Fruit fly (Drosophila melanogaster) whole organism, embryonic: ENCODE data around the gene Bap111.

ENCODE experiments used
- CG11504 ChIP-seq: fragments of 200-800 bp; sonication (Bioruptor generic); optimal IDR thresholded peaks from 3 replicates; lab custom pipeline; 2019; ENCODE audit warnings: missing biosample characterization, mild to moderate bottlenecking, missing genetic modification characterization, moderate library complexity
- CG12104 ChIP-seq: fragments of 200-800 bp; sonication (Bioruptor generic); optimal IDR thresholded peaks from 3 replicates; lab custom pipeline; 2016; ENCODE audit warnings: missing biosample characterization, missing genetic modification characterization
- CG12219 ChIP-seq: fragments of 200-800 bp; sonication (Bioruptor generic); optimal IDR thresholded peaks from 3 replicates; lab custom pipeline; 2018; ENCODE audit warnings: missing biosample characterization, mild to moderate bottlenecking, missing genetic modification characterization
- CG13123 ChIP-seq: fragments of 200-800 bp; sonication (Bioruptor generic); optimal IDR thresholded peaks from 2 replicates; lab custom pipeline; 2016; ENCODE audit warnings: missing biosample characterization, missing genetic modification characterization
- CG14050 ChIP-seq: fragments of 200-800 bp; sonication (Bioruptor generic); IDR thresholded peaks from 3 replicates; pipeline ENCODE4 v1.3.6; 2022; ENCODE audit warnings: missing biosample characterization, missing genetic modification characterization
- CG15696 ChIP-seq: fragments of 200-800 bp; sonication (Bioruptor generic); optimal IDR thresholded peaks from 2 replicates; lab custom pipeline; 2019; ENCODE audit warnings: missing biosample characterization, mild to moderate bottlenecking, missing genetic modification characterization, moderate library complexity
- CG16863 ChIP-seq: fragments of 200-800 bp; sonication (Bioruptor generic); optimal IDR thresholded peaks from 3 replicates; lab custom pipeline; 2016; ENCODE audit warnings: missing biosample characterization, missing genetic modification characterization
- CG17829 ChIP-seq: fragments of 200-800 bp; optimal IDR thresholded peaks from 2 replicates; lab custom pipeline; 2019; ENCODE audit warnings: missing biosample characterization, mild to moderate bottlenecking, missing genetic modification characterization, moderate library complexity
- CG18599 ChIP-seq: fragments of 200-800 bp; sonication (Bioruptor generic); optimal IDR thresholded peaks from 3 replicates; lab custom pipeline; 2017; ENCODE audit warnings: missing biosample characterization, missing genetic modification characterization, mild to moderate bottlenecking, moderate library complexity, missing genetic modification reagents
- CG18764 ChIP-seq: fragments of 200-800 bp; sonication (Bioruptor generic); optimal IDR thresholded peaks from 3 replicates; lab custom pipeline; 2016; ENCODE audit warnings: missing biosample characterization, missing genetic modification characterization
- CG2116 ChIP-seq: fragments of 200-800 bp; sonication (Bioruptor generic); optimal IDR thresholded peaks from 3 replicates; lab custom pipeline; 2018; ENCODE audit warnings: missing biosample characterization, mild to moderate bottlenecking, missing genetic modification characterization
- CG2199 ChIP-seq: fragments of 200-800 bp; sonication (Bioruptor generic); IDR thresholded peaks from 3 replicates; pipeline ENCODE4 v1.3.6; 2022; ENCODE audit warnings: missing biosample characterization, missing genetic modification characterization
- CG2875 ChIP-seq: fragments of 200-800 bp; sonication (Bioruptor generic); optimal IDR thresholded peaks from 2 replicates; lab custom pipeline; 2017; ENCODE audit warnings: missing biosample characterization, mild to moderate bottlenecking, missing genetic modification characterization, missing genetic modification reagents
- CG30431 ChIP-seq: fragments of 200-800 bp; sonication (Bioruptor generic); optimal IDR thresholded peaks from 2 replicates; lab custom pipeline; 2017; ENCODE audit warnings: missing biosample characterization, missing genetic modification characterization
- CG5180 ChIP-seq: fragments of 200-800 bp; sonication (Bioruptor generic); optimal IDR thresholded peaks from 3 replicates; lab custom pipeline; 2017; ENCODE audit warnings: missing biosample characterization, missing genetic modification characterization, mild to moderate bottlenecking, moderate library complexity, missing genetic modification reagents
- CG7786 ChIP-seq: fragments of 200-800 bp; sonication (Bioruptor generic); optimal IDR thresholded peaks from 2 replicates; lab custom pipeline; 2016; ENCODE audit warnings: missing biosample characterization, missing genetic modification characterization
- CG7928 ChIP-seq: fragments of 200-800 bp; sonication (Bioruptor generic); optimal IDR thresholded peaks from 2 replicates; lab custom pipeline; 2017; ENCODE audit warnings: missing biosample characterization, mild to moderate bottlenecking, missing genetic modification characterization
- CG8478 ChIP-seq: fragments of >200 bp; optimal IDR thresholded peaks from 2 replicates; lab custom pipeline; 2018
- Dip2 ChIP-seq: fragments of 200-800 bp; sonication (Bioruptor generic); IDR thresholded peaks from 2 replicates; pipeline ENCODE4 v1.3.6; 2022; ENCODE audit warnings: missing biosample characterization, missing genetic modification characterization
- Eip74EF ChIP-seq, 2 experiments: fragments of 200-800 bp in 1 of 2; fragments of >200 bp in 1 of 2; sonication (Bioruptor generic) in 1 of 2; optimal IDR thresholded peaks; 2 replicates each; lab custom pipeline; 2017 to 2019; ENCODE audit warnings: missing biosample characterization in 2 of 2, missing genetic modification characterization in 2 of 2, mild to moderate bottlenecking in 1 of 2, moderate library complexity in 1 of 2
- MBD-R2 ChIP-seq: fragments of 200-800 bp; sonication (Bioruptor generic); IDR thresholded peaks from 2 replicates; pipeline ENCODE4 v1.3.6; 2022; ENCODE audit warnings: missing biosample characterization, missing genetic modification characterization
- Nf-YA ChIP-seq: fragments of 200-800 bp; sonication (Bioruptor generic); IDR thresholded peaks from 2 replicates; pipeline ENCODE4 v1.3.6; 2022; ENCODE audit warnings: missing biosample characterization, missing genetic modification characterization
- Opbp ChIP-seq: fragments of 200-800 bp; sonication (Bioruptor generic); IDR thresholded peaks from 3 replicates; pipeline ENCODE4 v1.3.6; 2022; ENCODE audit warnings: missing biosample characterization, missing genetic modification characterization; ENCODE audit not compliant: partially characterized antibody
- TFAM ChIP-seq: fragments of 200-800 bp; sonication (Bioruptor generic); optimal IDR thresholded peaks from 2 replicates; lab custom pipeline; 2017; ENCODE audit warnings: missing biosample characterization, missing genetic modification characterization, inconsistent platforms
- Tbp ChIP-seq: fragments of >200 bp; optimal IDR thresholded peaks from 2 replicates; lab custom pipeline; 2018; ENCODE audit warnings: missing biosample characterization, missing genetic modification characterization
- YL-1 ChIP-seq: fragments of 200-800 bp; sonication (Bioruptor generic); optimal IDR thresholded peaks from 3 replicates; lab custom pipeline; 2017; ENCODE audit warnings: missing biosample characterization, mild to moderate bottlenecking, missing genetic modification characterization
- ac ChIP-seq: fragments of 200-800 bp; sonication (Bioruptor generic); optimal IDR thresholded peaks from 3 replicates; lab custom pipeline; 2017; ENCODE audit warnings: missing biosample characterization, mild to moderate bottlenecking, missing genetic modification characterization
- btn ChIP-seq: fragments of 200-800 bp; sonication (Bioruptor generic); optimal IDR thresholded peaks from 2 replicates; lab custom pipeline; 2016; ENCODE audit warnings: missing biosample characterization, missing genetic modification characterization
- cg ChIP-seq: fragments of 200-800 bp; sonication (Bioruptor generic); optimal IDR thresholded peaks from 3 replicates; lab custom pipeline; 2019; ENCODE audit warnings: missing biosample characterization, mild to moderate bottlenecking, missing genetic modification characterization, moderate library complexity
- crp ChIP-seq, 2 experiments: fragments of 200-800 bp; sonication (Bioruptor generic); optimal IDR thresholded peaks; 2 replicates in 1 of 2; 3 replicates in 1 of 2; lab custom pipeline; 2017; ENCODE audit warnings: missing biosample characterization in 2 of 2, missing genetic modification characterization in 2 of 2, mild to moderate bottlenecking in 1 of 2, moderate library complexity in 1 of 2
- dmrt99B ChIP-seq: fragments of 200-800 bp; sonication (Bioruptor generic); optimal IDR thresholded peaks from 2 replicates; lab custom pipeline; 2018; ENCODE audit warnings: missing biosample characterization, mild to moderate bottlenecking, missing genetic modification characterization, moderate library complexity
- gcm ChIP-seq: fragments of 200-800 bp; sonication (Bioruptor generic); optimal IDR thresholded peaks from 2 replicates; lab custom pipeline; 2019; ENCODE audit warnings: missing biosample characterization, mild to moderate bottlenecking, missing genetic modification characterization, moderate library complexity
- gfzf ChIP-seq: fragments of 200-800 bp; sonication (Bioruptor generic); optimal IDR thresholded peaks from 2 replicates; lab custom pipeline; 2016; ENCODE audit warnings: missing biosample characterization, mild to moderate bottlenecking, missing genetic modification characterization, moderate library complexity
- gro ChIP-seq: fragments of 200-800 bp; sonication (Bioruptor generic); optimal IDR thresholded peaks from 2 replicates; lab custom pipeline; 2016; ENCODE audit warnings: missing biosample characterization, missing genetic modification characterization
- hth ChIP-seq: fragments of >200 bp; optimal IDR thresholded peaks from 2 replicates; lab custom pipeline; 2017; ENCODE audit warnings: inconsistent platforms
- lbe ChIP-seq: fragments of 200-800 bp; sonication (Bioruptor generic); optimal IDR thresholded peaks from 2 replicates; lab custom pipeline; 2016; ENCODE audit warnings: missing biosample characterization, mild to moderate bottlenecking, missing genetic modification characterization
- lola ChIP-seq, 3 experiments: fragments of >200 bp in 2 of 3; fragments of 200-800 bp in 1 of 3; sonication (Bioruptor generic) in 1 of 3; optimal IDR thresholded peaks; 2 replicates each; lab custom pipeline; 2017 to 2019; ENCODE audit warnings: missing biosample characterization in 3 of 3, missing genetic modification characterization in 3 of 3, mild to moderate bottlenecking in 1 of 3, moderate library complexity in 1 of 3
- nerfin-2 ChIP-seq: fragments of 200-800 bp; sonication (Bioruptor generic); IDR thresholded peaks from 2 replicates; pipeline ENCODE4 v1.3.6; 2022; ENCODE audit warnings: missing biosample characterization, missing genetic modification characterization; ENCODE audit not compliant: partially characterized antibody
- nmo ChIP-seq: fragments of 200-800 bp; sonication (Bioruptor generic); optimal IDR thresholded peaks from 2 replicates; lab custom pipeline; 2018; ENCODE audit warnings: missing biosample characterization, mild to moderate bottlenecking, missing genetic modification characterization, moderate library complexity
- otp ChIP-seq: fragments of 200-800 bp; sonication (Bioruptor generic); IDR thresholded peaks from 3 replicates; pipeline ENCODE4, ENCODE4 v1.3.6; 2022; ENCODE audit warnings: missing biosample characterization, missing genetic modification characterization
- p53 ChIP-seq: fragments of 200-800 bp; sonication (Bioruptor generic); optimal IDR thresholded peaks from 2 replicates; lab custom pipeline; 2016; ENCODE audit warnings: missing biosample characterization, missing genetic modification characterization
- pb ChIP-seq: fragments of 200-800 bp; sonication (Bioruptor generic); optimal IDR thresholded peaks from 3 replicates; lab custom pipeline; 2016; ENCODE audit warnings: missing biosample characterization, missing genetic modification characterization
- psq ChIP-seq: fragments of 200-800 bp; sonication (Bioruptor generic); optimal IDR thresholded peaks from 2 replicates; lab custom pipeline; 2017; ENCODE audit warnings: missing biosample characterization, missing genetic modification characterization
- scrt ChIP-seq: fragments of 200-800 bp; sonication (Bioruptor generic); optimal IDR thresholded peaks from 2 replicates; lab custom pipeline; 2018; ENCODE audit warnings: missing biosample characterization, mild to moderate bottlenecking, missing genetic modification characterization, moderate library complexity
- so ChIP-seq: fragments of 200-800 bp; sonication (Bioruptor generic); IDR thresholded peaks from 3 replicates; pipeline ENCODE4 v1.3.6; 2022; ENCODE audit warnings: missing biosample characterization, missing genetic modification characterization
- stwl ChIP-seq: fragments of 200-800 bp; sonication (Bioruptor generic); optimal IDR thresholded peaks from 3 replicates; lab custom pipeline; 2018; ENCODE audit warnings: missing biosample characterization, mild to moderate bottlenecking, missing genetic modification characterization, moderate library complexity
- toy ChIP-seq: fragments of 200-800 bp; sonication (Bioruptor generic); IDR thresholded peaks from 2 replicates; pipeline ENCODE4 v1.3.6; 2022; ENCODE audit warnings: missing biosample characterization, missing genetic modification characterization
- usp ChIP-seq: fragments of >200 bp; optimal IDR thresholded peaks from 2 replicates; lab custom pipeline; 2017; ENCODE audit warnings: missing biosample characterization, missing genetic modification characterization
- wdn ChIP-seq: fragments of 200-800 bp; sonication (Bioruptor generic); IDR thresholded peaks from 2 replicates; pipeline ENCODE4 v1.3.6; 2022; ENCODE audit warnings: missing biosample characterization, missing genetic modification characterization
- z ChIP-seq: fragments of 200-800 bp; sonication (Bioruptor generic); IDR thresholded peaks from 3 replicates; pipeline ENCODE4 v1.3.6; 2022; ENCODE audit warnings: missing biosample characterization, missing genetic modification characterization
- zf30C ChIP-seq: fragments of 200-800 bp; sonication (Bioruptor generic); optimal IDR thresholded peaks from 3 replicates; lab custom pipeline; 2018; ENCODE audit warnings: missing biosample characterization, mild to moderate bottlenecking, missing genetic modification characterization

Gene Bap111

dm6 chrX:9142224-9142802, 6.8 kb upstream of the Bap111 start, which contains the start of gene CG7065 (continued):
- TF ChIP-seq btn (GFP tag; lab: Kevin White, UChicago) (no peak), CG18764 (GFP tag; lab: Kevin White, UChicago) (no peak), Eip74EF (GFP tag; optimal IDR thresholded peaks at IDR 0.05; lab: Kevin White, UChicago) (no peak), CG2116 (peak; percentile 52), ac (GFP tag; lab: Kevin White, UChicago) (no peak), gfzf (GFP tag; lab: Kevin White, UChicago) (peak; percentile 70), Nf-YA (no peak), cg (GFP tag; lab: Kevin White, UChicago) (no peak), CG15696 (tag; lab: Kevin White, UChicago) (no peak), Opbp (GFP tag; lab: Robert Waterston, UW) (peak; percentile 55; the same call in 2 of the 3 replicates), gcm (no peak), stwl (tag; lab: Kevin White, UChicago) (peak; percentile 40), usp (GFP tag; lab: Kevin White, UChicago) (no peak), nerfin-2 (GFP tag; lab: Robert Waterston, UW) (0 out of 2 replicates have a peak, but pooled peaks have one; percentile 38), CG14050 (GFP tag; lab: Robert Waterston, UW) (no peak), pb (GFP tag; lab: Kevin White, UChicago) (no peak), CG16863 (GFP tag; lab: Kevin White, UChicago) (no peak), lbe (GFP tag; lab: Kevin White, UChicago) (no peak), nmo (peak; percentile 9), lola (GFP tag; optimal IDR thresholded peaks at IDR 0.05; lab: Kevin White, UChicago) (no peak), CG7786 (GFP tag; lab: Kevin White, UChicago) (no peak), CG13123 (GFP tag; lab: Kevin White, UChicago) (no peak), dmrt99B (tag; lab: Kevin White, UChicago) (no peak), CG7928 (no peak), CG2199 (GFP tag; lab: Robert Waterston, UW) (no peak), CG5180 (no peak), CG17829 (tag; lab: Kevin White, UChicago) (no peak), MBD-R2 (GFP tag; lab: Robert Waterston, UW) (peak; percentile 65), CG30431 (GFP tag; lab: Kevin White, UChicago) (no peak), psq (GFP tag; lab: Kevin White, UChicago) (no peak), otp (GFP tag; lab: Robert Waterston, UW) (no peak), toy (no peak), CG2875 (GFP tag; lab: Kevin White, UChicago) (no peak), CG8478 (lab: Kevin White, UChicago) (no peak), TFAM (no peak), Dip2 (GFP tag; lab: Robert Waterston, UW) (no peak), p53 (GFP tag; lab: Kevin White, UChicago) (no peak), CG12104 (no peak), CG18599 (no peak), z (GFP tag; lab: Robert Waterston, UW) (no peak), scrt (no peak), YL-1 (GFP tag; lab: Kevin White, UChicago) (no peak), wdn (no peak), gro (no peak), CG12219 (no peak), zf30C (GFP tag; lab: Kevin White, UChicago) (no peak), hth (lab: Kevin White, UChicago) (no peak), crp (GFP tag; optimal IDR thresholded peaks at IDR 0.05; lab: Kevin White, UChicago) (no peak), so (GFP tag; lab: Robert Waterston, UW) (no peak), CG11504 (tag; lab: Kevin White, UChicago) (no peak), Tbp (GFP tag; lab: Kevin White, UChicago) (no peak)
